Worm (Caenorhabditis elegans) whole organism, L1 larva: Measurements from ENCODE around the gene gst-13.

Experiments
- ama-1 ChIP-seq: fragments of 150-350 bp; optimal IDR thresholded peaks from 2 replicates; lab custom pipeline; 2014
- egl-13 ChIP-seq: sonication (generic microtip); optimal IDR thresholded peaks from 2 replicates; lab custom pipeline; 2016; ENCODE audit warnings: missing genotype, missing genetic modification reagents, missing genetic modification characterization, missing compliant biosample characterization
- fkh-8 ChIP-seq: sonication (generic microtip); optimal IDR thresholded peaks from 2 replicates; lab custom pipeline; 2016; ENCODE audit warnings: mild to moderate bottlenecking, missing genetic modification characterization, missing compliant biosample characterization
- mdl-1 ChIP-seq, 2 experiments: fragments of 150-350 bp; optimal IDR thresholded peaks; 2 replicates each; lab custom pipeline; 2014 to 2017; ENCODE audit warnings: missing biosample characterization in 2 of 2, missing genetic modification characterization in 2 of 2, inconsistent platforms in 1 of 2
- nhr-237 ChIP-seq: fragments of 150-350 bp; optimal IDR thresholded peaks from 2 replicates; lab custom pipeline; 2014; ENCODE audit warnings: missing biosample characterization, missing genetic modification characterization
- nhr-28 ChIP-seq: fragments of 150-350 bp; optimal IDR thresholded peaks from 2 replicates; lab custom pipeline; 2014; ENCODE audit warnings: missing biosample characterization, missing genetic modification characterization
- ztf-11 ChIP-seq, 2 experiments: sonication (generic microtip); optimal IDR thresholded peaks; 2 replicates each; lab custom pipeline; 2016 to 2017; ENCODE audit warnings: missing genetic modification characterization in 2 of 2, missing biosample characterization in 1 of 2, missing compliant biosample characterization in 1 of 2

- TF ChIP-seq fkh-8 (tag; lab: Kevin White, UChicago) (no peak), ama-1 (lab: Kevin White, UChicago) (no peak), nhr-237 (tag; lab: Kevin White, UChicago) (no peak), ztf-11 (tag; optimal IDR thresholded peaks at IDR 0.05; lab: Kevin White, UChicago) (no peak), egl-13 (tag; lab: Kevin White, UChicago) (no peak), nhr-28 (tag; lab: Kevin White, UChicago) (no peak), mdl-1 (tag; optimal IDR thresholded peaks at IDR 0.05; lab: Kevin White, UChicago) (no peak)
Measured at ce11 chrII:9280846-9281245, 49.6 kb downstream of the gst-13 start.
